Fruit fly (Drosophila melanogaster) whole organism, embryonic: ENCODE data around the gene CG10512.

Experiments used
- ATbp ChIP-seq: fragments of 200-800 bp; sonication (Bioruptor generic); optimal IDR thresholded peaks from 2 replicates; lab custom pipeline; 2017; ENCODE audit warnings: missing biosample characterization, mild to moderate bottlenecking, missing genetic modification characterization, missing genetic modification reagents
- Awh ChIP-seq: fragments of 200-800 bp; sonication (Bioruptor generic); IDR thresholded peaks from 2 replicates; pipeline ENCODE4, ENCODE4 v1.3.6; 2022; ENCODE audit warnings: missing biosample characterization, missing genetic modification characterization
- CG11504 ChIP-seq: fragments of 200-800 bp; sonication (Bioruptor generic); optimal IDR thresholded peaks from 3 replicates; lab custom pipeline; 2019; ENCODE audit warnings: missing biosample characterization, mild to moderate bottlenecking, missing genetic modification characterization, moderate library complexity
- CG11695 ChIP-seq: fragments of 200-800 bp; sonication (Bioruptor generic); IDR thresholded peaks from 3 replicates; pipeline ENCODE4 v1.3.6; 2022; ENCODE audit warnings: missing biosample characterization, missing genetic modification characterization
- CG13287 ChIP-seq: fragments of 200-800 bp; sonication (Bioruptor generic); IDR thresholded peaks from 2 replicates; pipeline ENCODE4 v1.3.6; 2022; ENCODE audit warnings: missing biosample characterization, missing genetic modification characterization; ENCODE audit not compliant: partially characterized antibody
- CG14014 ChIP-seq: fragments of 200-800 bp; sonication (Bioruptor generic); IDR thresholded peaks from 2 replicates; pipeline ENCODE4 v1.3.6; 2022; ENCODE audit warnings: missing biosample characterization, missing genetic modification characterization
- CG15514 ChIP-seq: fragments of 200-800 bp; sonication (Bioruptor generic); optimal IDR thresholded peaks from 3 replicates; lab custom pipeline; 2017; ENCODE audit warnings: missing biosample characterization, missing genetic modification characterization, mild to moderate bottlenecking, moderate library complexity, missing genetic modification reagents
- CG1603 ChIP-seq: fragments of 200-800 bp; sonication (Bioruptor generic); optimal IDR thresholded peaks from 2 replicates; lab custom pipeline; 2019; ENCODE audit warnings: missing biosample characterization, mild to moderate bottlenecking, missing genetic modification characterization, moderate library complexity
- CG16815 ChIP-seq: fragments of 200-800 bp; sonication (Bioruptor generic); optimal IDR thresholded peaks from 3 replicates; lab custom pipeline; 2017; ENCODE audit warnings: missing biosample characterization, mild to moderate bottlenecking, missing genetic modification characterization
- CG17385 ChIP-seq: fragments of 200-800 bp; sonication (Bioruptor generic); optimal IDR thresholded peaks from 3 replicates; lab custom pipeline; 2018; ENCODE audit warnings: missing biosample characterization, mild to moderate bottlenecking, missing genetic modification characterization
- CG18011 ChIP-seq: fragments of 200-800 bp; sonication (Bioruptor generic); optimal IDR thresholded peaks from 2 replicates; lab custom pipeline; 2017; ENCODE audit warnings: missing biosample characterization, missing genetic modification characterization, mild to moderate bottlenecking, moderate library complexity, missing genotype
- CG18619 ChIP-seq: fragments of 200-800 bp; sonication (Bioruptor generic); optimal IDR thresholded peaks from 3 replicates; lab custom pipeline; 2017; ENCODE audit warnings: missing biosample characterization, mild to moderate bottlenecking, missing genetic modification characterization
- CG30403 ChIP-seq: fragments of 200-800 bp; sonication (Bioruptor generic); optimal IDR thresholded peaks from 3 replicates; lab custom pipeline; 2016; ENCODE audit warnings: missing biosample characterization, missing genetic modification characterization
- CG34376 ChIP-seq: fragments of 200-800 bp; sonication (Bioruptor generic); optimal IDR thresholded peaks from 2 replicates; lab custom pipeline; 2018; ENCODE audit warnings: missing biosample characterization, mild to moderate bottlenecking, missing genetic modification characterization
- CG3838 ChIP-seq: fragments of 200-800 bp; sonication (Bioruptor generic); optimal IDR thresholded peaks from 3 replicates; lab custom pipeline; 2016; ENCODE audit warnings: missing biosample characterization, missing genetic modification characterization
- CG5180 ChIP-seq: fragments of 200-800 bp; sonication (Bioruptor generic); optimal IDR thresholded peaks from 3 replicates; lab custom pipeline; 2017; ENCODE audit warnings: missing biosample characterization, missing genetic modification characterization, mild to moderate bottlenecking, moderate library complexity, missing genetic modification reagents
- CG6765 ChIP-seq: fragments of 200-800 bp; sonication (Bioruptor generic); optimal IDR thresholded peaks from 3 replicates; lab custom pipeline; 2017; ENCODE audit warnings: missing biosample characterization, mild to moderate bottlenecking, missing genetic modification characterization
- CG7839 ChIP-seq: fragments of 200-800 bp; sonication (Bioruptor generic); optimal IDR thresholded peaks from 3 replicates; lab custom pipeline; 2018; ENCODE audit warnings: missing biosample characterization, mild to moderate bottlenecking, missing genetic modification characterization, moderate library complexity
- CG8478 ChIP-seq: fragments of >200 bp; optimal IDR thresholded peaks from 2 replicates; lab custom pipeline; 2018
- Chrac-16 ChIP-seq: fragments of 200-800 bp; sonication (Bioruptor generic); optimal IDR thresholded peaks from 3 replicates; lab custom pipeline; 2016; ENCODE audit warnings: missing biosample characterization, missing genetic modification characterization
- Deaf1 ChIP-seq: fragments of 200-800 bp; optimal IDR thresholded peaks from 3 replicates; lab custom pipeline; 2019; ENCODE audit warnings: missing biosample characterization, mild to moderate bottlenecking, missing genetic modification characterization, moderate library complexity
- HLH3B ChIP-seq: fragments of 200-800 bp; sonication (Bioruptor generic); IDR thresholded peaks from 2 replicates; pipeline ENCODE4 v1.3.6; 2022; ENCODE audit warnings: missing biosample characterization, missing genetic modification characterization
- MTF-1 ChIP-seq: fragments of 200-800 bp; sonication (Bioruptor generic); optimal IDR thresholded peaks from 2 replicates; lab custom pipeline; 2018; ENCODE audit warnings: missing biosample characterization, mild to moderate bottlenecking, missing genetic modification characterization, borderline replicate concordance
- Stat92E ChIP-seq, 3 experiments: fragments of >200 bp in 2 of 3; fragments of 200-800 bp in 1 of 3; sonication (Bioruptor generic) in 1 of 3; optimal IDR thresholded peaks; 2 replicates each; lab custom pipeline; 2017 to 2019; ENCODE audit warnings: missing biosample characterization in 3 of 3, missing genetic modification characterization in 3 of 3, mild to moderate bottlenecking in 1 of 3, moderate library complexity in 1 of 3
- Trl ChIP-seq, 3 experiments: fragments of >200 bp in 2 of 3; fragments of 200-800 bp in 1 of 3; sonication (Bioruptor generic) in 1 of 3; optimal IDR thresholded peaks; 2 replicates in 1 of 3; 3 replicates in 2 of 3; lab custom pipeline; 2016 to 2017; ENCODE audit warnings: missing biosample characterization in 1 of 3, missing genetic modification characterization in 1 of 3
- Xbp1 ChIP-seq: fragments of 200-800 bp; sonication (Bioruptor generic); optimal IDR thresholded peaks from 3 replicates; lab custom pipeline; 2016; ENCODE audit warnings: missing biosample characterization, mild to moderate bottlenecking, missing genetic modification characterization
- bbx ChIP-seq: fragments of 200-800 bp; sonication (Bioruptor generic); IDR thresholded peaks from 2 replicates; pipeline ENCODE4 v1.3.6; 2022; ENCODE audit warnings: missing biosample characterization, missing genetic modification characterization; ENCODE audit not compliant: partially characterized antibody
- caup ChIP-seq: fragments of 200-800 bp; sonication (Bioruptor generic); optimal IDR thresholded peaks from 3 replicates; lab custom pipeline; 2017; ENCODE audit warnings: missing biosample characterization, mild to moderate bottlenecking, missing genetic modification characterization, moderate library complexity; ENCODE audit not compliant: severe bottlenecking
- cg ChIP-seq: fragments of 200-800 bp; sonication (Bioruptor generic); optimal IDR thresholded peaks from 3 replicates; lab custom pipeline; 2019; ENCODE audit warnings: missing biosample characterization, mild to moderate bottlenecking, missing genetic modification characterization, moderate library complexity
- chinmo ChIP-seq: fragments of 200-800 bp; sonication (Bioruptor generic); IDR thresholded peaks from 4 replicates; pipeline ENCODE4 v1.3.6; 2022; ENCODE audit warnings: missing biosample characterization, missing genetic modification characterization; ENCODE audit not compliant: partially characterized antibody
- ci ChIP-seq: fragments of 200-800 bp; sonication (Bioruptor generic); IDR thresholded peaks from 3 replicates; pipeline ENCODE4 v1.3.6; 2022; ENCODE audit warnings: missing biosample characterization, missing genetic modification characterization
- dmrt99B ChIP-seq: fragments of 200-800 bp; sonication (Bioruptor generic); optimal IDR thresholded peaks from 2 replicates; lab custom pipeline; 2018; ENCODE audit warnings: missing biosample characterization, mild to moderate bottlenecking, missing genetic modification characterization, moderate library complexity
- esg ChIP-seq: fragments of 200-800 bp; sonication (Bioruptor generic); conservative IDR thresholded peaks from 2 replicates; pipeline ENCODE4 v1.3.6; 2022; ENCODE audit warnings: missing biosample characterization, missing genetic modification characterization
- ftz-f1 ChIP-seq: fragments of 200-800 bp; sonication (Bioruptor generic); optimal IDR thresholded peaks from 2 replicates; lab custom pipeline; 2016; ENCODE audit warnings: missing biosample characterization, missing genetic modification characterization
- hbn ChIP-seq: fragments of 200-800 bp; sonication (Bioruptor generic); IDR thresholded peaks from 2 replicates; pipeline ENCODE4 v1.3.6; 2022; ENCODE audit warnings: missing biosample characterization, missing genetic modification characterization; ENCODE audit not compliant: partially characterized antibody
- her ChIP-seq: fragments of 200-800 bp; sonication (Bioruptor generic); optimal IDR thresholded peaks from 2 replicates; lab custom pipeline; 2016; ENCODE audit warnings: missing biosample characterization, missing genetic modification characterization
- lab ChIP-seq: fragments of 200-800 bp; sonication (Bioruptor generic); optimal IDR thresholded peaks from 3 replicates; lab custom pipeline; 2017; ENCODE audit warnings: missing biosample characterization, missing genetic modification characterization, mild to moderate bottlenecking, moderate library complexity, missing genetic modification reagents
- nerfin-1 ChIP-seq: fragments of 200-800 bp; sonication (Bioruptor generic); optimal IDR thresholded peaks from 3 replicates; lab custom pipeline; 2019; ENCODE audit warnings: missing biosample characterization, mild to moderate bottlenecking, missing genetic modification characterization, moderate library complexity
- nerfin-2 ChIP-seq: fragments of 200-800 bp; sonication (Bioruptor generic); IDR thresholded peaks from 2 replicates; pipeline ENCODE4 v1.3.6; 2022; ENCODE audit warnings: missing biosample characterization, missing genetic modification characterization; ENCODE audit not compliant: partially characterized antibody
- repo ChIP-seq: fragments of 200-800 bp; sonication (Bioruptor generic); optimal IDR thresholded peaks from 2 replicates; lab custom pipeline; 2016; ENCODE audit warnings: missing biosample characterization, missing genetic modification characterization
- scrt ChIP-seq: fragments of 200-800 bp; sonication (Bioruptor generic); optimal IDR thresholded peaks from 2 replicates; lab custom pipeline; 2018; ENCODE audit warnings: missing biosample characterization, mild to moderate bottlenecking, missing genetic modification characterization, moderate library complexity
- sna ChIP-seq: fragments of 200-800 bp; sonication (Bioruptor generic); IDR thresholded peaks from 2 replicates; pipeline ENCODE4 v1.3.6; 2022; ENCODE audit warnings: missing biosample characterization, missing genetic modification characterization; ENCODE audit not compliant: partially characterized antibody
- stc ChIP-seq: fragments of 200-800 bp; sonication (Bioruptor generic); IDR thresholded peaks from 2 replicates; pipeline ENCODE4 v1.3.6; 2022; ENCODE audit warnings: missing biosample characterization, missing genetic modification characterization
- toy ChIP-seq: fragments of 200-800 bp; sonication (Bioruptor generic); IDR thresholded peaks from 2 replicates; pipeline ENCODE4 v1.3.6; 2022; ENCODE audit warnings: missing biosample characterization, missing genetic modification characterization
- unc-4 ChIP-seq: fragments of 200-800 bp; sonication (Bioruptor generic); IDR thresholded peaks from 2 replicates; pipeline ENCODE4 v1.3.6; 2022; ENCODE audit warnings: missing biosample characterization, missing genetic modification characterization; ENCODE audit not compliant: partially characterized antibody
- vvl ChIP-seq: fragments of 200-800 bp; sonication (Bioruptor generic); IDR thresholded peaks from 2 replicates; pipeline ENCODE4 v1.3.6; 2022; ENCODE audit warnings: missing biosample characterization, missing genetic modification characterization
- yki ChIP-seq: fragments of >200 bp; optimal IDR thresholded peaks from 3 replicates; lab custom pipeline; 2018

Gene CG10512

DNA sequence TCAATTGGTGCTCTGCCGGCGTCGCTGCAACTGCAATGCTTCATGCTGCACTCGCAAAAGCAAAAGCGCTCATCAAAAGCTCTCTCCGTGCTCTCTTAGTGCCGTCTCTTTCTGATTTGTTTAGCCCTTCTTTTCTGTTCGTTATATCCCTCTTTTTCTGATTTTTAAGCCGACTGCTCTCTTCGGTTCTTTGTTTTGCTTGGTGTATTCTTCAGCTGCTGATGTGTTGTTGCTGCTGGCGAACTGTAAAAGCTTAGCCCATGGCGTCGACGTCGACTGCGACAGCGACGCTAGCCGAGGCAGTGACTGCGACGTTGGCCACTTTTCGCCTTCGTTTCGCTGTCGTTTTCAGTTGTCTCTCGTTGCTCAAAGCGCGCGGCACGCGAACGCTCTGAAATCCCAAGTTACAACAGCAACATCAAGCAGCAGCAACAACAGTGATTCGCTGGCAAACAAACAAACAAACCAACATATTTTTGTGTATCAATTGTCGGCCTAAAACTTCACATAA lies 37.3 kb downstream of the CG10512 start (continued):
- TF ChIP-seq CG18011 (GFP tag; lab: Kevin White, UChicago) (no peak), scrt (peak; percentile 56), caup (peak; percentile 38), nerfin-1 (no peak), CG7839 (tag; lab: Kevin White, UChicago) (no peak), cg (GFP tag; lab: Kevin White, UChicago) (peak; percentile 31), CG11504 (tag; lab: Kevin White, UChicago) (peak; percentile 57), CG15514 (peak; percentile 22), CG30403 (GFP tag; lab: Kevin White, UChicago) (no peak), vvl (peak; percentile 44), lab (peak; percentile 40), repo (no peak), CG6765 (GFP tag; lab: Kevin White, UChicago) (no peak), CG14014 (GFP tag; lab: Robert Waterston, UW) (peak; percentile 10; the same call in 1 of the 2 replicates), CG13287 (peak; percentile 71), HLH3B (peak; percentile 32; the same call in 1 of the 2 replicates), unc-4 (peak; percentile 47), toy (GFP tag; lab: Robert Waterston, UW) (no peak), CG8478 (lab: Kevin White, UChicago) (peak; percentile 12), CG18619 (GFP tag; lab: Kevin White, UChicago) (no peak), esg (GFP tag; lab: Robert Waterston, UW) (no peak), CG34376 (peak; percentile 43), CG5180 (GFP tag; lab: Kevin White, UChicago) (peak; percentile 24), CG11695 (GFP tag; lab: Robert Waterston, UW) (0 out of 3 replicates have a peak, but pooled peaks have one; percentile 7), CG1603 (tag; lab: Kevin White, UChicago) (peak; percentile 20), Stat92E (GFP tag; optimal IDR thresholded peaks at IDR 0.05; lab: Kevin White, UChicago) (peak in 1 of 3 experiments; percentile 27), stc (GFP tag; lab: Robert Waterston, UW) (peak; percentile 17; the same call in 1 of the 2 replicates), dmrt99B (peak; percentile 38), her (GFP tag; lab: Kevin White, UChicago) (peak; percentile 13), Awh (GFP tag; lab: Robert Waterston, UW) (peak; percentile 36; the same call in 1 of the 2 replicates), Deaf1 (tag; lab: Kevin White, UChicago) (peak; percentile 98), Trl (optimal IDR thresholded peaks at IDR 0.05; lab: Kevin White, UChicago) (peak; percentile 81 to 86), Trl (GFP tag; optimal IDR thresholded peaks at IDR 0.05; lab: Kevin White, UChicago) (no peak), yki (lab: Kevin White, UChicago) (peak; percentile 27), CG17385 (peak; percentile 30), chinmo (GFP tag; lab: Robert Waterston, UW) (peak; percentile 94; the same call in 2 of the 4 replicates), MTF-1 (peak; percentile 57), ftz-f1 (peak; percentile 54), ATbp (GFP tag; lab: Kevin White, UChicago) (peak; percentile 1), CG16815 (no peak), bbx (GFP tag; lab: Robert Waterston, UW) (peak; percentile 55; the same call in 1 of the 2 replicates), Chrac-16 (GFP tag; lab: Kevin White, UChicago) (no peak), sna (GFP tag; lab: Robert Waterston, UW) (peak; percentile 48; the same call in 1 of the 2 replicates), hbn (GFP tag; lab: Robert Waterston, UW) (peak; percentile 27; the same call in 1 of the 2 replicates), CG3838 (GFP tag; lab: Kevin White, UChicago) (peak; percentile 91), ci (peak; percentile 73; the same call in 2 of the 3 replicates), nerfin-2 (GFP tag; lab: Robert Waterston, UW) (0 out of 2 replicates have a peak, but pooled peaks have one; percentile 48), Xbp1 (GFP tag; lab: Kevin White, UChicago) (peak; percentile 11)
